Worm (Caenorhabditis elegans): ENCODE measurements around the gene C34B4.3.

ce11 chrV:13025283-13025682, 45.7 kb downstream of the C34B4.3 start:
- TF ChIP-seq med-1 (GFP tag; optimal IDR thresholded peaks at IDR 0.05; ENCODE audit: insufficient read depth): no peak
- no peak for TF ChIP-seq tab-1 (GFP tag; IDR thresholded peaks at IDR 0.05)
- TF ChIP-seq ref-1 (GFP tag; conservative IDR thresholded peaks at IDR 0.05): no peak
- TF ChIP-seq T22C8.4 (GFP tag; IDR thresholded peaks at IDR 0.05): no peak
- TF ChIP-seq flt-1 (GFP tag; IDR thresholded peaks at IDR 0.05): no peak
- no peak for TF ChIP-seq cog-1 (tag; optimal IDR thresholded peaks at IDR 0.05)

All from whole organism, midembryonic.